Fruit fly (Drosophila melanogaster) whole organism: ENCODE results near the gene mRpL38.

Source experiments
- CG8478 ChIP-seq: fragments of >200 bp; optimal IDR thresholded peaks from 2 replicates; lab custom pipeline; 2018; ENCODE audit warnings: inconsistent platforms
- Dll ChIP-seq: fragments of >200 bp; optimal IDR thresholded peaks from 2 replicates; lab custom pipeline; 2017
- EcR ChIP-seq, 2 experiments: fragments of >200 bp; optimal IDR thresholded peaks; 2 replicates each; lab custom pipeline; 2017; ENCODE audit warnings: missing biosample characterization in 2 of 2, missing genetic modification characterization in 2 of 2, missing genetic modification reagents in 2 of 2
- pan ChIP-seq: fragments of >200 bp; optimal IDR thresholded peaks from 2 replicates; lab custom pipeline; 2017
- psq ChIP-seq: fragments of >200 bp; optimal IDR thresholded peaks from 2 replicates; lab custom pipeline; 2017
- usp ChIP-seq: fragments of >200 bp; optimal IDR thresholded peaks from 2 replicates; lab custom pipeline; 2017; ENCODE audit warnings: missing biosample characterization, missing genetic modification characterization, mixed read lengths

mRpL38 gene

DNA sequence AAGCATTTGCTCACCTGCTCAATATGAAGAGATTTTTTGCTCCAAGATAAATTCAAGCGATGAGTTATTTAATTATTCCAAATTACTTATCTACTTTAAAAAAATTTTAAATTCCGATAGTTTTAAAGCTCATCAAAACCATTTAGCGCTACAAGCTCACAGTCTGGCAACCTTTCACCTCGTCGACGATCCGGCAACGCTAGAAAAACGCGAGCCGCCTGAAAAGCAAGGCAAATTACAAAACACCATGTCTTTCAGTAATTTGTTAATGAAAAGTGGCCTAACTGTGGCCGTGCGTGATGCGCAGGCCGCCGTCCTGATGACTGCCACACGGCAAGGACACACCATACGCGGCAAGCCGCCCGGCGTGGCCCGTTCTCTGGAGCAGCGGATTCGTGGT is at the start of gene mRpL38:
Gene mRpL38, plus strand, starts transcription at position 197 of the 400 bp plus-strand sequence.
- TF ChIP-seq EcR (GFP tag; optimal IDR thresholded peaks at IDR 0.05; lab: Kevin White, UChicago), result no peak
- TF ChIP-seq CG8478 (lab: Kevin White, UChicago), result no peak
- TF ChIP-seq usp (GFP tag; lab: Kevin White, UChicago), result no peak
- no peak for TF ChIP-seq psq (lab: Kevin White, UChicago)
- TF ChIP-seq pan, result no peak
- no peak for TF ChIP-seq Dll

DNA sequence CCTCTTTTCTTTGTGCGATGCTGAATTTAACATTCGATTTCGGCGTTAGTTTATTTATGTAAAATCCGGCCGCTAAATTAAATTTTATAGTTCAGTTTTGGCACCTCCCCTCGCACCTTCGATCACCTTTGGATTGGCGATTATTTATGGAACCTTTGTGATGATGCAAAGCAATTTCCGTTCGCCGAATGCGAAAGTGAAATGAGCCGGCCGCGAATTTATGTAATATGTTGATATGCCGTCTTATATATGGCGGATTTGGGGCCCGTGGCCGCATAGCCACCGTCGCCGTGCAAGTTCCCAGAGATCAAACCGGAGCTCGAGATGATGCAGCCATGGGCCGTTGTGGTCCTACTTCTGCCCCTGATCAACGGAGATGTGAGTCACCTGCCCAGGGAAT is 49.5 kb upstream of the mRpL38 start, which contains the start of gene CG11581:
Gene CG11581, plus strand, starts transcription at position 301 of the 400 bp plus-strand sequence.
- no peak for TF ChIP-seq EcR (GFP tag; optimal IDR thresholded peaks at IDR 0.05; lab: Kevin White, UChicago)

DNA sequence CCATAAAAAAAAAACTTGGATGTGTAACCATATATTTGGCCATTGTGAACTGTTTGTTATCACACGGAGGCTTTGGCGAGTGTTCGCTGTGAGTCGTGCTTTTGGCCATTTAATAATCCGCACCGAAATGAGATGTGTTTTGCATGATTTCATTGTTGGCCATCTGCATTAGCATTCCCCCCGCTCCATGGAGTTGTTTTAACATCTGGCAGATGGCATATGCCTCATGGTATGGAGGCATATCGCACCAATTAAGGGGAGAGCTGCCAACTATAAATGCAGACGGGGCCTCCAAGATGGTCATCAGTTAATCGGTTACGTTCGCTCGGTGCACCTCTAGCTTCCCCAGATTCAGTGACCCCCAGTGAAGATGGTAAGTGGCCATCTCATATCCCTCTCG is 45.4 kb upstream of the mRpL38 start, which contains the start of gene CG11584:
Gene CG11584, plus strand, starts transcription at position 301 of the 400 bp plus-strand sequence.
- TF ChIP-seq pan (no peak), psq (lab: Kevin White, UChicago) (no peak), CG8478 (lab: Kevin White, UChicago) (no peak), Dll (no peak), usp (GFP tag; lab: Kevin White, UChicago) (no peak), EcR (GFP tag; optimal IDR thresholded peaks at IDR 0.05; lab: Kevin White, UChicago) (no peak)

DNA sequence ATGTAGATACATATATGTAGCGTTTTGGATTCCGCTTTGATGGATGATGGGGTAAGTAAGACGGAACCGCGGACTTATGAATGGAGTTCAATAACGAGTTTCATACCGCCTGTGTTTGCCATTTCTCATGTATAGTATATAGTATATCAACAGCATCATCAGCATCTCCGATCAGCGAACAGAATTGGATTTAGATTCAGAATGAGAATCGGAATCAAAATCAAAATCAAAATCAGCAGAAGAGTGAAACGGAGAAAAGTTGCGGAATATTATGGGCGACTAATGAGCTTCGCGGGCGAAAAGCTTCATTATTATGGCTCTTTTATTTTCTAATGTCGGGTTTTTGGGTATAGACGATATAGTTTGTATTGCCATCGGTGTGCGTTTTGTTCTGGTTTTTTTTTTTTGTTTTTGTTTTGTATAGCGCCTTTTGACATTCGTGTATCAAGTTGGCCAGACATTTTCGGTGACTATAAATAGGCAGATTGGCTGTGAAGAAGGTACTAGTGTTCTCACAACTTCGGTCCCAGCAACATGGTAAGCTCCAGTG is 42.0 kb upstream of the mRpL38 start, which contains the start of gene CG32603:
Gene CG32603, plus strand, starts transcription at position 500 of the 550 bp plus-strand sequence.
- TF ChIP-seq Dll (no peak), pan (no peak), psq (lab: Kevin White, UChicago) (no peak), usp (GFP tag; lab: Kevin White, UChicago) (no peak), CG8478 (lab: Kevin White, UChicago) (no peak)

DNA sequence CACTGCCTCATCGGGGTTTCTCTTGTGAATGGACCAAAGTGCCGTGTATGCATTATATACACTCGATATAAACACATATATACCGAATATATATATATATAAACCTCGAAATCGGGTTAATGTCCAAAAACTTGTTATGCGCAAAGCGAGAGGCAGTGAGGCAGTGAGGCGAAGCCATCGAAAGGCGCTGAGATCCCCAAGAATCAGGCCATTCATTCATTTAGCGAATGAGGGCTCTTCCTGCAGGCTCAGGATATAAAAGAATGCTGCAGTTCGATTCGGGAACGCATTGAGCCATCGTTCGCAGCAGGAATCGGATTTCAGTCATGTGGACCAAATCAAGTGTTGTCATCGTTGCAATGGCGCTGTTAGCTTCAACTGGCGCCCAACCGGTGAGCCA is 39.1 kb upstream of the mRpL38 start, which contains the start of gene CG12481:
Gene CG12481, plus strand, starts transcription at position 301 of the 400 bp plus-strand sequence.
- no peak for TF ChIP-seq psq (lab: Kevin White, UChicago)
- TF ChIP-seq CG8478 (lab: Kevin White, UChicago), result no peak
- TF ChIP-seq EcR (GFP tag; optimal IDR thresholded peaks at IDR 0.05; lab: Kevin White, UChicago), result no peak
- TF ChIP-seq Dll, result no peak
- no peak for TF ChIP-seq usp (GFP tag; lab: Kevin White, UChicago)
- TF ChIP-seq pan, result no peak

DNA sequence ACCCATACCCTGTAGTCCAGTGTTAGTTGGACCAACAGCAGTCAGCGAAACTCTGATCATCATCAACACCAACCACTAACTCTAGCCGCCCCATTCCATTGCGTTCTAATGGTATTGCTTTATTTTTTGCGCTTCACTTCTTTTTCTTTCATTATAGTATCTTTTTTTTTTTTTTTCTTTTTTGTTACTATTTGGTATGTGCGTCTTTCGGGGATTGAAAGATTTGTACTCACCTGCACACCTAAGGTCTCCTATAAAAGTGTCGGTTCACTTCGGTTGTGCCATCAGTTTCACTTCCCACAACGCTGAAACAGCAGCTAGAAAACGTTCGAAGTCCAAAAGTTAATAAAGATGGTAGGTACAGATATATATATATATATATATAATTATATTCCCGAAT is 36.9 kb upstream of the mRpL38 start, which contains the start of gene CG11585:
Gene CG11585, plus strand, starts transcription at position 301 of the 400 bp plus-strand sequence.
- TF ChIP-seq Dll, result no peak
- TF ChIP-seq EcR (GFP tag; optimal IDR thresholded peaks at IDR 0.05; lab: Kevin White, UChicago), result no peak
- TF ChIP-seq CG8478 (lab: Kevin White, UChicago), result no peak
- no peak for TF ChIP-seq psq (lab: Kevin White, UChicago)
- no peak for TF ChIP-seq pan
- TF ChIP-seq usp (GFP tag; lab: Kevin White, UChicago), result no peak

DNA sequence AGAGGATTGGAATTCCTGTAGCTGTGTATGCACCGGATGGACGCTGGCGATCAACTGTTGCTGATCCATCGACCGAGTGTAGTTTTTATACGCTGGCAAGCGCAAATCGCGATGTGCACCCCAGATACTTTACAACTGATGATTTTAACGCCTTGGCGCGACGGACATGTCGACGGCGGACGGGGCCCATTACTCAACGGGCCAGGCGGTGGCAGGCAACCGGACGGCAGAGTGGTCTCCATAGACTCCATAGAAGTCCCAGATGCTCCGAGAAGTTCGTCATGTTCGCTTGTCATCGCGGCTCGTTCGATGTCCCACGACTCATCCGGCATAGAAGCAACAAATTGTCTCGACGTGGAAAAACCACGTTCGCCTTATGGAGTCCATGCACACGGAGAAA is 34.2 kb upstream of the mRpL38 start, which contains the start of gene CG13403:
Gene CG13403, minus strand, starts transcription at position 101 of the 400 bp plus-strand sequence.
- TF ChIP-seq CG8478 (lab: Kevin White, UChicago) (no peak), usp (GFP tag; lab: Kevin White, UChicago) (no peak)

DNA sequence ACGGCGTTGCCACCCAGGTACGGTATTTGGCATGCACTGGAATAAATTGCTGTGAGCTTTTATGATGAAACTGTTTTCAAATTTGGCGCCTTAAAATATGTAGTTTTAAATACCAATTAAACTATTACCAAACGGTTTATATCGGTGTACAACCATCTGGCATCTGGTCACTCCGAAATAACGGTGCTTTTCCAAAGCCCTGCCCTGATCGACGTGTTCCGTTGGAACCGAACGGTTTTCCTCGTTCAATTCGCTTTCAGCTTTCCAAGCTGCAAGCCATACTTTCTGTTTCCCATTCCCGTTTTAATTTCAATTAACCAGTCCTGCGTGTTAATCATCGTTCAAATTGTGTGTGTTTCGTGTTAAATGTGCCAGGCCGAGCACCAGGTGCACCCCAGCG is 33.1 kb upstream of the mRpL38 start, which contains the start of gene yl:
Gene yl, plus strand, starts transcription at position 202 of the 400 bp plus-strand sequence.
- TF ChIP-seq pan, result no peak
- TF ChIP-seq EcR (GFP tag; optimal IDR thresholded peaks at IDR 0.05; lab: Kevin White, UChicago), result no peak
- TF ChIP-seq CG8478 (lab: Kevin White, UChicago), result no peak
- no peak for TF ChIP-seq usp (GFP tag; lab: Kevin White, UChicago)
- TF ChIP-seq Dll, result no peak
- no peak for TF ChIP-seq psq (lab: Kevin White, UChicago)

DNA sequence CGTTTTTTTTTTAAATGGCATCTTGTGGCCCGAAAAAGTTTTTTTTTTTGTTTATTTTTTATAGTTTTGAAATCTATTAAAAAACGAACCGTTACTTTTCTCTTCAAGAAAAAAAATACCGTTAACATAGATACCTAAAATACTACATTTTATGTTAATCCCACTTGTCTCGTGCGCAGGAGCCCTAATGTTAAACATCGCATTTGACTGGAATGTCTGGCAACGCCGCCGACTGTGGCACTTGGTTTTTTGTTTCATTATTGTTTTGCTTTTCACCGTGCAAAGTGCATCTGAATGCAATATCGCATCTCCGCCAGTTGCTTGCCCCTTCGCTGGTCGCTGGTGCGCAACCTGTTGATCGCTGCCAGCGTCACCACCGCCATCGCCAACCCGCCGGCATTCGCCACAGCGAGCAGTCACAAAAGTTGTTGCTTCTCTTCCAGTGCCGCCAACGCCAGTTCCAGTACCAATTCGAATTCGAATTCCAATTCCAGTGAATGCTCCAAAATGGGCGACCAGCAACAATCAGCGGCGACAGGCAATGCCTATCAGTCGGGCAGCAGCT is 26.0 kb upstream of the mRpL38 start, which contains the start of gene CG11590:
Gene CG11590, plus strand, starts transcription at position 212 of the 565 bp plus-strand sequence.
- TF ChIP-seq psq (lab: Kevin White, UChicago), result no peak
- TF ChIP-seq EcR (GFP tag; optimal IDR thresholded peaks at IDR 0.05; lab: Kevin White, UChicago), result no peak
- no peak for TF ChIP-seq pan
- TF ChIP-seq Dll, result no peak
- no peak for TF ChIP-seq CG8478 (lab: Kevin White, UChicago)
- no peak for TF ChIP-seq usp (GFP tag; lab: Kevin White, UChicago)

DNA sequence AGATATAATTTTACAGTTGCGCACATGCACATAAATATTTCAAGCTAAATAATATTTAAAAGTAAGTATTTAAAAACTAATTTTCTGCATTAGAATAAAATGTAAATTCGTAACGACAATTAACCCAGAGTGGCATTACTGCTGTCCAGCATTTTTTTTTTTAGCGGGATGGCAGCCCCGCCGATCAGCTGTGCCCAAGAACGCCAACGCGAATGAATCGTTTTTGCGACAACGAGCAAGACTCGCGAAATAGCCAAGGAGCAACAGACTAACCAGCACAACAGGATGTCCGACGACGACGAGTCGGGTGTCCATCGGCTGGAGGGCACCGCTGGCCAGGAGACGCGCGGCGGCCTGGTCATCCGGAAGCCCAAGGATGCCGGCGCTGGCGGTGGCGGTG is 24.9 kb upstream of the mRpL38 start, which contains the start of gene Prp16:
Gene Prp16, plus strand, starts transcription at position 185 of the 400 bp plus-strand sequence.
- TF ChIP-seq Dll, result no peak
- TF ChIP-seq psq (lab: Kevin White, UChicago), result no peak
- TF ChIP-seq pan, result no peak
- TF ChIP-seq CG8478 (lab: Kevin White, UChicago), result no peak
- TF ChIP-seq EcR (GFP tag; optimal IDR thresholded peaks at IDR 0.05; lab: Kevin White, UChicago), result no peak
- TF ChIP-seq usp (GFP tag; lab: Kevin White, UChicago), result no peak

DNA sequence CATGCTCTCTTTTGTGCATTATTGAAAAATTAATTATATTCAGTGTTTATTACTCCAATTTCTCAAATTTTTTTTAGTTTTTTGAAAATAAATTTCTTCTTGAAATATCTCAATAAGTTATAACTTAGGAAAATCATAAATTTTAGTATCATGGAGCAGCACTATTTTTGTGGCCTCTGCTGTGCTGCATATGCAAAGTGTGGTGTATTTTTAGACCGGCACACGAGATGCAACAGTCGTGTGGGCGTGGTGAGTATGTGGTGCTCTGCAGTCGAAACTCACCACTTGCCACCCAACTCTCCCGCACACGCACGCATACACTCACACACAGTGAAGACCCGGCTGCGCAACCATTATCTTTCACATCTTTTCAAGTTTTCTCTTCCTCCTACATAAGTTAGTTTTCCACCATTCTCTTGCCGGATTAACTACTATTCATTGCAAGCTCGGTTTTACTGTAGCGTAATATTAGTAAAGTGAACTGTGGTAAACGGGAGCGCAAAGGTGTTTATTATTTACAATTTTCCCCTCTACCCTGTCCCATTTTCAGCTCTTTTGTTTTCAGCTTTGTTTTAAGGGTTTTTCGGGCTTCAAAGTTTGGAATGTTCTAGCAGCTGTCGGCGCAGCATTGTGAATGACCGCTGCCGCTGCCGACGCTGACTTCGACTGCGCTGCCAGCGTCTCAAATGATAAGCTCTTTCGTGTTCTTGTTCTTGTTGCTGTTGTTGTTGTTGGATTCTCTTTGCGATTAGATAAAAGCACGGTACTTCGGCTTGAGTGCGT is 17.5 kb upstream of the mRpL38 start:
- TF ChIP-seq psq (lab: Kevin White, UChicago) (no peak), CG8478 (lab: Kevin White, UChicago) (no peak), EcR (GFP tag; optimal IDR thresholded peaks at IDR 0.05; lab: Kevin White, UChicago) (no peak), Dll (no peak), pan (no peak), usp (GFP tag; lab: Kevin White, UChicago) (no peak)
